Worm (Caenorhabditis elegans) whole organism, L4 larva: ENCODE data around the gene ncx-3.

Source experiments
- Y75B8A.6 ChIP-seq: fragments of 200-800 bp; sonication (Bioruptor generic); IDR thresholded peaks from 2 replicates; pipeline ENCODE4 v1.3.6; 2022; ENCODE audit warnings: missing genetic modification reagents, missing genetic modification characterization, missing compliant biosample characterization
- ama-1 ChIP-seq: fragments of 150-350 bp; optimal IDR thresholded peaks from 2 replicates; lab custom pipeline; 2014; ENCODE audit warnings: inconsistent platforms, mixed read lengths
- fos-1 ChIP-seq: fragments of 150-350 bp; optimal IDR thresholded peaks from 2 replicates; lab custom pipeline; 2014; ENCODE audit warnings: missing biosample characterization, missing genetic modification characterization
- nhr-237 ChIP-seq: sonication (generic microtip); optimal IDR thresholded peaks from 2 replicates; lab custom pipeline; 2017; ENCODE audit warnings: missing biosample characterization, missing genetic modification characterization
- unc-39 ChIP-seq: sonication (generic microtip); optimal IDR thresholded peaks from 2 replicates; lab custom pipeline; 2017; ENCODE audit warnings: missing biosample characterization, missing genetic modification characterization

ce11 chrIV:10698486-10698885 lies 18.0 kb upstream of the ncx-3 start:
- no peak for TF ChIP-seq unc-39
- no peak for TF ChIP-seq nhr-237 (tag; lab: Kevin White, UChicago)
- no peak for TF ChIP-seq fos-1
- no peak for TF ChIP-seq Y75B8A.6 (GFP tag; lab: Robert Waterston, UW)
- TF ChIP-seq ama-1 (lab: Kevin White, UChicago) = no peak
